Worm (Caenorhabditis elegans) whole organism, midembryonic: ENCODE data around the gene C04F5.8.

Source experiments
- cog-1 ChIP-seq: sonication (generic microtip); optimal IDR thresholded peaks from 2 replicates; lab custom pipeline; 2016; ENCODE audit warnings: missing genetic modification characterization, missing compliant biosample characterization
- ref-1 ChIP-seq: fragments of 200-800 bp; sonication (Bioruptor generic); conservative IDR thresholded peaks from 2 replicates; pipeline ENCODE4 v1.3.6; 2022; ENCODE audit warnings: missing genetic modification reagents, missing genetic modification characterization, missing compliant biosample characterization

- TF ChIP-seq ref-1 (GFP tag; lab: Robert Waterston, UW): no peak
- TF ChIP-seq cog-1 (tag; lab: Kevin White, UChicago): no peak
Observed at ce11 chrV:5146394-5146793, 32.8 kb upstream of the C04F5.8 start, which contains the start of gene F14F9.6.
